Fruit fly (Drosophila melanogaster) whole organism, pupa: ENCODE data around the gene Ugt35B1.

Experiments
- CG13204 ChIP-seq: fragments of 200-800 bp; sonication (Bioruptor generic); optimal IDR thresholded peaks from 2 replicates; lab custom pipeline; 2018; ENCODE audit warnings: missing biosample characterization, mild to moderate bottlenecking, missing genetic modification characterization, moderate library complexity
- CG17806 ChIP-seq: fragments of 200-800 bp; sonication (Bioruptor generic); optimal IDR thresholded peaks from 2 replicates; lab custom pipeline; 2018; ENCODE audit warnings: missing biosample characterization, mild to moderate bottlenecking, missing genetic modification characterization, moderate library complexity
- CG34367 ChIP-seq: fragments of 200-800 bp; sonication (Bioruptor generic); optimal IDR thresholded peaks from 2 replicates; lab custom pipeline; 2018; ENCODE audit warnings: missing biosample characterization, mild to moderate bottlenecking, missing genetic modification characterization
- CG4496 ChIP-seq: fragments of 200-800 bp; sonication (Bioruptor generic); IDR thresholded peaks from 3 replicates; pipeline ENCODE4 v1.3.6; 2022; ENCODE audit warnings: missing biosample characterization, missing genetic modification characterization
- CG8301 ChIP-seq: fragments of 200-800 bp; sonication (Bioruptor generic); optimal IDR thresholded peaks from 2 replicates; lab custom pipeline; 2018; ENCODE audit warnings: missing biosample characterization, mild to moderate bottlenecking, missing genetic modification characterization
- Pif1A ChIP-seq: fragments of 200-800 bp; sonication (Bioruptor generic); optimal IDR thresholded peaks from 3 replicates; lab custom pipeline; 2016; ENCODE audit warnings: missing biosample characterization, missing genetic modification characterization
- Snoo ChIP-seq: fragments of 200-800 bp; sonication (Bioruptor generic); optimal IDR thresholded peaks from 3 replicates; lab custom pipeline; 2017; ENCODE audit warnings: missing biosample characterization, mild to moderate bottlenecking, missing genetic modification characterization, inconsistent platforms

- TF ChIP-seq CG17806 (no peak), CG4496 (no peak), Pif1A (GFP tag; lab: Kevin White, UChicago) (no peak), Snoo (tag; lab: Kevin White, UChicago) (no peak), CG8301 (tag; lab: Kevin White, UChicago) (no peak), CG34367 (no peak), CG13204 (GFP tag; lab: Kevin White, UChicago) (no peak)
Measured at dm6 chr3R:11145135-11145534, 24.9 kb downstream of the Ugt35B1 start, which contains the start of gene CheA86a.
